Worm (Caenorhabditis elegans): ENCODE data around the gene fbxa-157.
"Not testable (repeated sequence)": the region's sequence is repeated elsewhere in the genome, so short reads cannot be mapped to it uniquely, and the experiment has no call there.

Gene fbxa-157

ce11 chrV:17859065-17859464 is 40.5 kb upstream of the fbxa-157 start:
- no peak for TF ChIP-seq elt-2 (tag; optimal IDR thresholded peaks at IDR 0.05)
- TF ChIP-seq snpc-4 (tag; optimal IDR thresholded peaks at IDR 0.05) = no peak
- TF ChIP-seq egl-27 (tag; optimal IDR thresholded peaks at IDR 0.05) = no peak
- TF ChIP-seq sea-2 (GFP tag; optimal IDR thresholded peaks at IDR 0.05) = no peak
- no peak for TF ChIP-seq eor-1 (tag; optimal IDR thresholded peaks at IDR 0.05)
- no peak for TF ChIP-seq ceh-28 (tag; optimal IDR thresholded peaks at IDR 0.05)
- TF ChIP-seq unc-62 (GFP tag; optimal IDR thresholded peaks at IDR 0.05) = no peak
- no peak for TF ChIP-seq skn-1 (tag; optimal IDR thresholded peaks at IDR 0.05)
- no peak for TF ChIP-seq ZK546.5 (tag; optimal IDR thresholded peaks at IDR 0.05)
- no peak for TF ChIP-seq fos-1 (tag; optimal IDR thresholded peaks at IDR 0.05)
- TF ChIP-seq unc-39 (tag; optimal IDR thresholded peaks at IDR 0.05) = no peak
- TF ChIP-seq nhr-77 (tag; optimal IDR thresholded peaks at IDR 0.05) = no peak
- TF ChIP-seq fkh-10 (GFP tag; optimal IDR thresholded peaks at IDR 0.05) = no peak
- no peak for TF ChIP-seq mdl-1 (tag; optimal IDR thresholded peaks at IDR 0.05)

ce11 chrV:17859519-17859918 is 40.1 kb upstream of the fbxa-157 start:
- TF ChIP-seq nhr-67 (tag; optimal IDR thresholded peaks at IDR 0.05) (no peak), daf-12 (tag; optimal IDR thresholded peaks at IDR 0.05) (no peak), unc-39 (tag; optimal IDR thresholded peaks at IDR 0.05) (no peak), tbx-2 (tag; optimal IDR thresholded peaks at IDR 0.05) (no peak), snpc-4 (tag; optimal IDR thresholded peaks at IDR 0.05) (no peak), eor-1 (tag; optimal IDR thresholded peaks at IDR 0.05) (no peak), fos-1 (tag; optimal IDR thresholded peaks at IDR 0.05) (no peak), ceh-28 (tag; optimal IDR thresholded peaks at IDR 0.05) (no peak), unc-62 (GFP tag; optimal IDR thresholded peaks at IDR 0.05) (no peak), lin-15B (tag; optimal IDR thresholded peaks at IDR 0.05) (no peak)

- TF ChIP-seq egl-5, ztf-11, nhr-12 (tag; optimal IDR thresholded peaks at IDR 0.05): not testable (repeated sequence)
Measured at ce11 chrV:17865309-17865708, 34.3 kb upstream of the fbxa-157 start, which contains the start of gene Y59A8A.8. TSS of gene Y59A8A.8 (plus strand) at chrV:17865609.

- peak; percentile 52 for TF ChIP-seq lin-15B (tag; optimal IDR thresholded peaks at IDR 0.05)
- TF ChIP-seq nhr-43 (tag; optimal IDR thresholded peaks at IDR 0.05; ENCODE audit: poor library complexity, severe bottlenecking) = no peak
- no peak for TF ChIP-seq unc-62 (GFP tag; optimal IDR thresholded peaks at IDR 0.05)
- TF ChIP-seq nhr-11 (tag; optimal IDR thresholded peaks at IDR 0.05) = no peak
- peak; percentile 31 for TF ChIP-seq snpc-4 (tag; optimal IDR thresholded peaks at IDR 0.05)
- TF ChIP-seq nhr-28 (tag; optimal IDR thresholded peaks at IDR 0.05) = no peak
- peak; percentile 45 for TF ChIP-seq pha-4 (tag; optimal IDR thresholded peaks at IDR 0.05)
- peak; percentile 7 for TF ChIP-seq hmg-11 (tag; optimal IDR thresholded peaks at IDR 0.05)
Measured at ce11 chrV:17870569-17870968, 29.0 kb upstream of the fbxa-157 start, which contains the start of gene csn-1. TSS of gene csn-1 (minus strand) at chrV:17870651.

ce11 chrV:17871049-17871448 is 28.6 kb upstream of the fbxa-157 start, which contains the start of gene phf-14:
TSS of gene phf-14 (plus strand) at chrV:17871393.
- TF ChIP-seq ZK546.5 (tag; optimal IDR thresholded peaks at IDR 0.05) (no peak), nhr-67 (tag; optimal IDR thresholded peaks at IDR 0.05) (no peak), nhr-77 (tag; optimal IDR thresholded peaks at IDR 0.05) (no peak), lsy-12 (tag; optimal IDR thresholded peaks at IDR 0.05) (no peak), nhr-25 (tag; optimal IDR thresholded peaks at IDR 0.05) (peak; percentile 1), jun-1 (tag; optimal IDR thresholded peaks at IDR 0.05) (no peak), ceh-16 (tag; optimal IDR thresholded peaks at IDR 0.05) (no peak), nfya-1 (tag; optimal IDR thresholded peaks at IDR 0.05; ENCODE audit: insufficient read depth) (peak; percentile 50), elt-1 (tag; optimal IDR thresholded peaks at IDR 0.05) (no peak), tbx-2 (tag; optimal IDR thresholded peaks at IDR 0.05) (no peak), egl-27 (tag; optimal IDR thresholded peaks at IDR 0.05) (no peak), pqm-1 (tag; optimal IDR thresholded peaks at IDR 0.05) (peak; percentile 14), nhr-23 (tag; optimal IDR thresholded peaks at IDR 0.05) (peak; percentile 55), snpc-4 (tag; optimal IDR thresholded peaks at IDR 0.05) (peak; percentile 43), nhr-43 (tag; optimal IDR thresholded peaks at IDR 0.05; ENCODE audit: poor library complexity, severe bottlenecking) (no peak), zag-1 (tag; optimal IDR thresholded peaks at IDR 0.05) (no peak), elt-2 (tag; optimal IDR thresholded peaks at IDR 0.05) (peak; percentile 8), unc-62 (GFP tag; optimal IDR thresholded peaks at IDR 0.05) (no peak), mdl-1 (tag; optimal IDR thresholded peaks at IDR 0.05) (no peak), fkh-2 (tag; optimal IDR thresholded peaks at IDR 0.05) (no peak), ceh-82 (tag; optimal IDR thresholded peaks at IDR 0.05) (peak; percentile 22), skn-1 (tag; optimal IDR thresholded peaks at IDR 0.05) (no peak), ama-1 (optimal IDR thresholded peaks at IDR 0.05) (no peak), ztf-11 (tag; optimal IDR thresholded peaks at IDR 0.05) (no peak), pha-4 (tag; optimal IDR thresholded peaks at IDR 0.05) (peak; percentile 73), lin-15B (tag; optimal IDR thresholded peaks at IDR 0.05) (peak; percentile 80), fos-1 (tag; optimal IDR thresholded peaks at IDR 0.05) (no peak), ceh-28 (tag; optimal IDR thresholded peaks at IDR 0.05) (no peak)

Measured in whole organism, L3 larva.